Fruit fly (Drosophila melanogaster): ENCODE results near the gene CG7560.

The CG7560 gene

DNA sequence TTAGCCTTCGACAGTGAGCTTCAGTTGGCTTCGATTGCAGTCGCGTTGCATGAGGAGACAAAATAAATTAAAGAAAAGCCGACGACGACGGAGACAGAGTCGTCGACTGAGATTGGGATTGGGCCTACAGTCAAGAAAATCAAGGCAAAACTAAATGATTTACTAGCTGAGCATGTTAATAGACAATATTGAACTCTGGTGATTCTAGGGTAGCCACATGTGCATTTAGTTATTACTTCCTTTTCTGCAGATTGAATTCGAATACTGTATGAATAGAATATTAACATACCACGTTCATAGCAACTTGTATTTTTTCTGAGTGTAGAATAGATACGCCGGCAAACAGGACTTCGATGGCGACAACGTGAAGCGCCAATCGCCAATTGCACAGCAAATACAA is 23.4 kb downstream of the CG7560 start (continued):
- TF ChIP-seq CG8319 (GFP tag; optimal IDR thresholded peaks at IDR 0.05) (no peak), esn (GFP tag; optimal IDR thresholded peaks at IDR 0.05) (no peak), OdsH (GFP tag; optimal IDR thresholded peaks at IDR 0.05) (peak; percentile 61), Met (GFP tag; optimal IDR thresholded peaks at IDR 0.05) (no peak), achi (GFP tag; optimal IDR thresholded peaks at IDR 0.05) (peak; percentile 62), CG34406 (GFP tag; optimal IDR thresholded peaks at IDR 0.05) (no peak), CG6163 (GFP tag; IDR thresholded peaks at IDR 0.05) (peak; percentile 76), net (GFP tag; optimal IDR thresholded peaks at IDR 0.05) (peak; percentile 34), CG32006 (GFP tag; optimal IDR thresholded peaks at IDR 0.05) (peak; percentile 85), dac (GFP tag; optimal IDR thresholded peaks at IDR 0.05) (peak; percentile 85), CG8119 (GFP tag; IDR thresholded peaks at IDR 0.05) (peak; percentile 87), spab (GFP tag; optimal IDR thresholded peaks at IDR 0.05) (peak; percentile 6), CG3919 (GFP tag; optimal IDR thresholded peaks at IDR 0.05) (peak; percentile 28), eg (GFP tag; IDR thresholded peaks at IDR 0.05) (peak; percentile 85), CG31627 (GFP tag; optimal IDR thresholded peaks at IDR 0.05) (no peak), Sox102F (GFP tag; optimal IDR thresholded peaks at IDR 0.05) (no peak), Eip93F (GFP tag; optimal IDR thresholded peaks at IDR 0.05) (no peak), fd59A (GFP tag; optimal IDR thresholded peaks at IDR 0.05) (peak; percentile 43), CG15336 (GFP tag; IDR thresholded peaks at IDR 0.05) (peak; percentile 89), Ets21C (GFP tag; optimal IDR thresholded peaks at IDR 0.05) (no peak), acj6 (GFP tag; optimal IDR thresholded peaks at IDR 0.05) (peak; percentile 23), Smox (GFP tag; optimal IDR thresholded peaks at IDR 0.05) (no peak), CG10669 (GFP tag; optimal IDR thresholded peaks at IDR 0.05) (peak; percentile 10), pdm3 (GFP tag; optimal IDR thresholded peaks at IDR 0.05) (peak; percentile 49), CG10631 (GFP tag; optimal IDR thresholded peaks at IDR 0.05) (peak; percentile 52), Sox15 (GFP tag; optimal IDR thresholded peaks at IDR 0.05) (no peak), dsx (GFP tag; optimal IDR thresholded peaks at IDR 0.05; ENCODE audit: poor library complexity, severe bottlenecking) (peak; percentile 28)

- TF ChIP-seq Sox102F (GFP tag; optimal IDR thresholded peaks at IDR 0.05) (no peak), CG3919 (GFP tag; optimal IDR thresholded peaks at IDR 0.05) (peak; percentile 85), Lpt (GFP tag; optimal IDR thresholded peaks at IDR 0.05) (peak; percentile 92), Hr38 (GFP tag; optimal IDR thresholded peaks at IDR 0.05) (no peak), Hr4 (GFP tag; optimal IDR thresholded peaks at IDR 0.05) (peak; percentile 80), CG11294 (GFP tag; IDR thresholded peaks at IDR 0.05) (peak; percentile 85), svp (GFP tag) (peak; percentile 23), Sox15 (GFP tag; optimal IDR thresholded peaks at IDR 0.05) (no peak), fd59A (GFP tag; optimal IDR thresholded peaks at IDR 0.05) (peak; percentile 49), dac (GFP tag; optimal IDR thresholded peaks at IDR 0.05) (peak; percentile 67), CG9139 (GFP tag; optimal IDR thresholded peaks at IDR 0.05) (no peak), CG8119 (GFP tag; IDR thresholded peaks at IDR 0.05) (peak; percentile 93), Met (GFP tag; optimal IDR thresholded peaks at IDR 0.05) (no peak), lz (GFP tag; optimal IDR thresholded peaks at IDR 0.05) (peak; percentile 2), CG10669 (GFP tag; optimal IDR thresholded peaks at IDR 0.05) (peak; percentile 48), CG6792 (GFP tag; optimal IDR thresholded peaks at IDR 0.05) (peak; percentile 25), OdsH (GFP tag; optimal IDR thresholded peaks at IDR 0.05) (peak; percentile 72), Hr39 (GFP tag; optimal IDR thresholded peaks at IDR 0.05) (peak; percentile 12), CG6276 (GFP tag; optimal IDR thresholded peaks at IDR 0.05) (peak; percentile 82), CG7368 (GFP tag; optimal IDR thresholded peaks at IDR 0.05) (peak; percentile 53), Eip75B (GFP tag; optimal IDR thresholded peaks at IDR 0.05) (peak; percentile 71), CG11762 (GFP tag; optimal IDR thresholded peaks at IDR 0.05; ENCODE audit: insufficient read depth) (peak; percentile 65), CG16779 (tag; optimal IDR thresholded peaks at IDR 0.05) (peak; percentile 26), CG8632 (GFP tag; optimal IDR thresholded peaks at IDR 0.05) (no peak), achi (GFP tag; optimal IDR thresholded peaks at IDR 0.05) (peak; percentile 79), Blimp-1 (GFP tag; optimal IDR thresholded peaks at IDR 0.05) (no peak), Smox (GFP tag; optimal IDR thresholded peaks at IDR 0.05) (no peak), CG15336 (GFP tag; IDR thresholded peaks at IDR 0.05) (peak; percentile 95), Eip93F (GFP tag; optimal IDR thresholded peaks at IDR 0.05) (no peak), salr (GFP tag; optimal IDR thresholded peaks at IDR 0.05) (peak in 1 of 2 experiments; percentile 76), CG32006 (GFP tag; optimal IDR thresholded peaks at IDR 0.05) (peak; percentile 86), CG1621 (tag; optimal IDR thresholded peaks at IDR 0.05) (peak; percentile 50), esn (GFP tag; optimal IDR thresholded peaks at IDR 0.05) (no peak), ss (GFP tag; optimal IDR thresholded peaks at IDR 0.05) (no peak), Sox14 (GFP tag; optimal IDR thresholded peaks at IDR 0.05) (peak; percentile 79), Eip78C (GFP tag) (peak; percentile 92), CG31627 (GFP tag; optimal IDR thresholded peaks at IDR 0.05) (no peak), CG10631 (GFP tag; optimal IDR thresholded peaks at IDR 0.05) (peak; percentile 81), pdm3 (GFP tag; optimal IDR thresholded peaks at IDR 0.05) (peak; percentile 68)
Observed at dm6 chr3L:11448935-11449334, 24.0 kb downstream of the CG7560 start.

Data from whole organism, prepupa.